Fruit fly (Drosophila melanogaster): ENCODE data around the gene Ca-beta.
A peak's percentile ranks its signal among the peaks of the same experiment; 100 is the strongest.

Ca-beta gene

dm6 chr2L:11192691-11193090 is 10.7 kb downstream of the Ca-beta start (continued):
- TF ChIP-seq slp2 (GFP tag; optimal IDR thresholded peaks at IDR 0.05) (peak; percentile 67), Nf-YA (GFP tag; IDR thresholded peaks at IDR 0.05) (0 out of 2 replicates have a peak, but pooled peaks have one; percentile 32), CG12071 (GFP tag; optimal IDR thresholded peaks at IDR 0.05) (no peak), CG18619 (GFP tag; optimal IDR thresholded peaks at IDR 0.05) (peak; percentile 18), wor (GFP tag; IDR thresholded peaks at IDR 0.05) (peak; percentile 52), Xrp1 (GFP tag; IDR thresholded peaks at IDR 0.05) (peak; percentile 87), CG6791 (GFP tag; IDR thresholded peaks at IDR 0.05; ENCODE audit: partially characterized antibody) (no peak), Oaz (GFP tag; IDR thresholded peaks at IDR 0.05) (no peak), hbn (GFP tag; IDR thresholded peaks at IDR 0.05; ENCODE audit: partially characterized antibody) (no peak), crol (GFP tag; IDR thresholded peaks at IDR 0.05) (no peak), sr (GFP tag; IDR thresholded peaks at IDR 0.05) (no peak), CG13287 (GFP tag; IDR thresholded peaks at IDR 0.05; ENCODE audit: partially characterized antibody) (no peak), Rx (GFP tag; IDR thresholded peaks at IDR 0.05) (peak; percentile 43; the same call in 1 of the 2 replicates), Nf-YC (tag; optimal IDR thresholded peaks at IDR 0.05) (no peak), Hey (tag; optimal IDR thresholded peaks at IDR 0.05) (no peak), Kr (GFP tag; optimal IDR thresholded peaks at IDR 0.05) (no peak), rib (GFP tag; IDR thresholded peaks at IDR 0.05) (no peak), grau (tag; optimal IDR thresholded peaks at IDR 0.05) (peak; percentile 66), sug (tag; optimal IDR thresholded peaks at IDR 0.05) (no peak), hb (GFP tag; IDR thresholded peaks at IDR 0.05; ENCODE audit: partially characterized antibody) (no peak), tup (GFP tag; optimal IDR thresholded peaks at IDR 0.05) (no peak), CG10274 (GFP tag; optimal IDR thresholded peaks at IDR 0.05) (no peak), gt (GFP tag; IDR thresholded peaks at IDR 0.05) (peak; percentile 59), tx (GFP tag; optimal IDR thresholded peaks at IDR 0.05) (peak; percentile 46), CG32767 (GFP tag; IDR thresholded peaks at IDR 0.05) (no peak), CG32532 (GFP tag; IDR thresholded peaks at IDR 0.05) (peak; percentile 30; the same call in 1 of the 2 replicates), dpn (GFP tag; optimal IDR thresholded peaks at IDR 0.05) (peak in 1 of 2 experiments; percentile 64), Sox100B (GFP tag; optimal IDR thresholded peaks at IDR 0.05) (peak; percentile 23), CG3065 (GFP tag; optimal IDR thresholded peaks at IDR 0.05) (peak; percentile 20), vvl (GFP tag; IDR thresholded peaks at IDR 0.05) (peak; percentile 88), fd102C (GFP tag; optimal IDR thresholded peaks at IDR 0.05) (no peak), Myb (GFP tag; optimal IDR thresholded peaks at IDR 0.05) (peak; percentile 20), CG7745 (tag; optimal IDR thresholded peaks at IDR 0.05) (peak; percentile 19), CG8478 (optimal IDR thresholded peaks at IDR 0.05) (no peak), HLH3B (GFP tag; IDR thresholded peaks at IDR 0.05) (0 out of 2 replicates have a peak, but pooled peaks have one; percentile 42), ssp (GFP tag; IDR thresholded peaks at IDR 0.05) (peak; percentile 40), CG15514 (GFP tag; optimal IDR thresholded peaks at IDR 0.05) (no peak), CG3995 (GFP tag; optimal IDR thresholded peaks at IDR 0.05) (no peak), gro (GFP tag; optimal IDR thresholded peaks at IDR 0.05) (no peak), nmo (GFP tag; optimal IDR thresholded peaks at IDR 0.05) (peak; percentile 57), Bgb (GFP tag; IDR thresholded peaks at IDR 0.05; ENCODE audit: partially characterized antibody) (no peak), CG12236 (GFP tag; optimal IDR thresholded peaks at IDR 0.05) (peak; percentile 50), Ets97D (GFP tag; optimal IDR thresholded peaks at IDR 0.05) (no peak), CG13624 (GFP tag; optimal IDR thresholded peaks at IDR 0.05) (no peak), zfh2 (GFP tag; optimal IDR thresholded peaks at IDR 0.05) (no peak), psq (GFP tag; optimal IDR thresholded peaks at IDR 0.05) (no peak), Trl (optimal IDR thresholded peaks at IDR 0.05) (no peak), Trl (GFP tag; optimal IDR thresholded peaks at IDR 0.05) (no peak), lmd (GFP tag; IDR thresholded peaks at IDR 0.05) (peak; percentile 56; the same call in 1 of the 2 replicates), Gug (GFP tag; IDR thresholded peaks at IDR 0.05) (peak; percentile 38; the same call in 1 of the 4 replicates), cad (GFP tag; optimal IDR thresholded peaks at IDR 0.05) (no peak), zen (tag; optimal IDR thresholded peaks at IDR 0.05) (peak; percentile 27)
